Worm (Caenorhabditis elegans) whole organism, L3 larva: ENCODE measurements around the gene luc-7L3.

Experiments
- ceh-82 ChIP-seq: fragments of 150-350 bp; optimal IDR thresholded peaks from 2 replicates; lab custom pipeline; 2014; ENCODE audit warnings: missing biosample characterization, missing genetic modification characterization
- nhr-23 ChIP-seq: fragments of 150-350 bp; optimal IDR thresholded peaks from 2 replicates; lab custom pipeline; 2014; ENCODE audit warnings: missing biosample characterization, missing genetic modification reagents, missing genetic modification characterization
- snpc-4 ChIP-seq: fragments of 150-350 bp; optimal IDR thresholded peaks from 2 replicates; lab custom pipeline; 2014; ENCODE audit warnings: missing biosample characterization, missing genetic modification characterization

DNA sequence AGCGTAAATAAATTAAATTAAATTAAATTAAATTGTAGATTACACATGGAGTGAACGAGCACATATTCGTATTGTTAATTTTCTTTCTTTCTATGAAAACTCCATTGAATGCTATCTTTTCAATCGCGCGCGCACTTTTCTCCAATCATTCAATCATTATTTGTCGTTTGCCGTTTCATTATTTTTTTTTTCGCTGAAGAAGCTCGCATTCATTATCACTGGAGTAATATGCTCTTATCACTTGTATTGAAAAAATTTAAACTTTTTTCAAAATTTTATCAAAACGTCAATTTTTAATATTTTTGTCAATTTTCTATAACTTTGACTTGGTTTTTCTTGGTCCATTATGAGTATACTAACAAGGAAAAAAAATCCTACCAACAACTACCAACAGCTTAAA, 32.3 kb downstream of the luc-7L3 start:
- TF ChIP-seq ceh-82 (tag; lab: Kevin White, UChicago) (no peak), snpc-4 (tag; lab: Kevin White, UChicago) (no peak), nhr-23 (tag; lab: Kevin White, UChicago) (no peak)
